Worm (Caenorhabditis elegans): Measurements from ENCODE around the gene clec-39.

clec-39 gene

ce11 chrV:16729961-16730360 lies 9.1 kb upstream of the clec-39 start, which contains the start of gene srz-99:
TSS of gene srz-99 (plus strand) at chrV:16730261.
- TF ChIP-seq gei-17 (GFP tag; optimal IDR thresholded peaks at IDR 0.05) (no peak), cebp-1 (GFP tag; IDR thresholded peaks at IDR 0.05) (no peak), cebp-1 (tag; optimal IDR thresholded peaks at IDR 0.05) (no peak), zfh-2 (GFP tag; conservative IDR thresholded peaks at IDR 0.05) (no peak), F52B5.7 (tag; optimal IDR thresholded peaks at IDR 0.05) (no peak), K11D2.4 (GFP tag; IDR thresholded peaks at IDR 0.05) (no peak), D2030.7 (GFP tag; IDR thresholded peaks at IDR 0.05) (no peak), nhr-80 (tag; optimal IDR thresholded peaks at IDR 0.05) (no peak)

- TF ChIP-seq ztf-26 (tag; optimal IDR thresholded peaks at IDR 0.05) (no peak), athp-1 (tag; optimal IDR thresholded peaks at IDR 0.05) (no peak), him-1 (tag; optimal IDR thresholded peaks at IDR 0.05) (no peak), sptf-2 (GFP tag; optimal IDR thresholded peaks at IDR 0.05) (no peak), lsy-27 (tag; optimal IDR thresholded peaks at IDR 0.05; ENCODE audit: borderline replicate concordance, insufficient read depth) (no peak), F22D6.2 (tag; optimal IDR thresholded peaks at IDR 0.05) (no peak), gei-17 (GFP tag; optimal IDR thresholded peaks at IDR 0.05) (no peak), attf-5 (GFP tag; optimal IDR thresholded peaks at IDR 0.05) (no peak), somi-1 (GFP tag; optimal IDR thresholded peaks at IDR 0.05) (no peak), nhr-120 (GFP tag; IDR thresholded peaks at IDR 0.05) (no peak), attf-6 (GFP tag; IDR thresholded peaks at IDR 0.05) (no peak), ztf-6 (GFP tag; IDR thresholded peaks at IDR 0.05) (no peak), unc-62 (GFP tag; optimal IDR thresholded peaks at IDR 0.05) (no peak), mxl-1 (tag; optimal IDR thresholded peaks at IDR 0.05) (no peak), akir-1 (GFP tag; optimal IDR thresholded peaks at IDR 0.05) (no peak), die-1 (tag; optimal IDR thresholded peaks at IDR 0.05) (no peak)
Observed at ce11 chrV:16731600-16731999, 7.5 kb upstream of the clec-39 start, which contains the start of gene srz-100. TSS of gene srz-100 (plus strand) at chrV:16731900.

- TF ChIP-seq snpc-3.4 (tag; optimal IDR thresholded peaks at IDR 0.05) (no peak), C17E4.6 (GFP tag; IDR thresholded peaks at IDR 0.05) (no peak), B0261.1 (tag; optimal IDR thresholded peaks at IDR 0.05) (no peak), hlh-12 (tag; optimal IDR thresholded peaks at IDR 0.05) (no peak), K12H6.12 (tag; optimal IDR thresholded peaks at IDR 0.05) (no peak), C06A6.2 (GFP tag; conservative IDR thresholded peaks at IDR 0.05) (no peak), snpc-1.1 (tag; optimal IDR thresholded peaks at IDR 0.05; ENCODE audit: insufficient read depth) (no peak), athp-1 (tag; optimal IDR thresholded peaks at IDR 0.05) (no peak), unc-62 (GFP tag; optimal IDR thresholded peaks at IDR 0.05) (no peak), F57C9.4 (tag; optimal IDR thresholded peaks at IDR 0.05) (no peak), nfyb-1 (GFP tag; IDR thresholded peaks at IDR 0.05) (no peak), mel-28 (tag; optimal IDR thresholded peaks at IDR 0.05; ENCODE audit: borderline replicate concordance) (no peak), F33H1.4 (GFP tag; IDR thresholded peaks at IDR 0.05) (no peak), lsl-1 (GFP tag; optimal IDR thresholded peaks at IDR 0.05) (no peak)
Observed at ce11 chrV:16733681-16734080, 5.4 kb upstream of the clec-39 start, which contains the start of gene T25E12.16. TSS of gene T25E12.16 (minus strand) at chrV:16733781.

ce11 chrV:16735518-16735917 lies 3.5 kb upstream of the clec-39 start, which contains the start of the genes clec-38 and clec-34:
TSS of gene clec-38 (minus strand) at chrV:16735618.
TSS of gene clec-34 (plus strand) at chrV:16735765.
- TF ChIP-seq nfyb-1 (GFP tag; IDR thresholded peaks at IDR 0.05), result no peak
- no peak for TF ChIP-seq snpc-1.1 (tag; optimal IDR thresholded peaks at IDR 0.05; ENCODE audit: insufficient read depth)
- no peak for TF ChIP-seq unc-130 (GFP tag; optimal IDR thresholded peaks at IDR 0.05)
- TF ChIP-seq atf-7 (tag; optimal IDR thresholded peaks at IDR 0.05), result no peak
- TF ChIP-seq F49E8.2 (tag; optimal IDR thresholded peaks at IDR 0.05; ENCODE audit: insufficient read depth), result no peak
- TF ChIP-seq bed-1 (GFP tag; IDR thresholded peaks at IDR 0.05), result no peak

Measured in whole organism, young adult.